Fruit fly (Drosophila melanogaster) whole organism, adult: Measurements from ENCODE around the gene pum.

Experiments
- CG11617 ChIP-seq: fragments of 200-800 bp; sonication (Bioruptor generic); optimal IDR thresholded peaks from 2 replicates; lab custom pipeline; 2017; ENCODE audit warnings: mild to moderate bottlenecking, missing biosample characterization, missing genetic modification reagents, missing genetic modification characterization
- CG14711 ChIP-seq: fragments of 200-800 bp; sonication (Bioruptor generic); optimal IDR thresholded peaks from 2 replicates; lab custom pipeline; 2018; ENCODE audit warnings: missing biosample characterization, mild to moderate bottlenecking, missing genetic modification characterization, moderate library complexity
- CG1620 ChIP-seq: fragments of 200-800 bp; sonication (Bioruptor generic); optimal IDR thresholded peaks from 2 replicates; lab custom pipeline; 2016; ENCODE audit warnings: missing biosample characterization, missing genetic modification characterization
- CG5204 ChIP-seq: fragments of 200-800 bp; sonication (Bioruptor generic); optimal IDR thresholded peaks from 2 replicates; lab custom pipeline; 2016; ENCODE audit warnings: missing biosample characterization, missing genetic modification characterization
- CG7045 ChIP-seq: fragments of 200-800 bp; sonication (Bioruptor generic); optimal IDR thresholded peaks from 2 replicates; lab custom pipeline; 2017; ENCODE audit warnings: missing biosample characterization, mild to moderate bottlenecking, missing genetic modification characterization
- CG7101 ChIP-seq: fragments of 200-800 bp; sonication (Bioruptor generic); optimal IDR thresholded peaks from 2 replicates; lab custom pipeline; 2018; ENCODE audit warnings: missing biosample characterization, mild to moderate bottlenecking, missing genetic modification characterization, moderate library complexity
- Mnt ChIP-seq: fragments of 200-800 bp; sonication (Bioruptor generic); optimal IDR thresholded peaks from 2 replicates; lab custom pipeline; 2016; ENCODE audit warnings: missing biosample characterization, mild to moderate bottlenecking, missing genetic modification characterization
- bab1 ChIP-seq: fragments of 200-800 bp; sonication (Bioruptor generic); optimal IDR thresholded peaks from 3 replicates; lab custom pipeline; 2019; ENCODE audit warnings: missing biosample characterization, mild to moderate bottlenecking, missing genetic modification characterization, moderate library complexity
- cic ChIP-seq: fragments of 200-800 bp; sonication (Bioruptor generic); optimal IDR thresholded peaks from 2 replicates; lab custom pipeline; 2017; ENCODE audit warnings: missing biosample characterization, mild to moderate bottlenecking, missing genetic modification characterization, moderate library complexity
- cnc ChIP-seq, 2 experiments: fragments of >200 bp; optimal IDR thresholded peaks; 2 replicates each; lab custom pipeline; 2017
- kay ChIP-seq: fragments of 200-800 bp; sonication (Bioruptor generic); peaks from one replicate; lab custom pipeline; 2016; ENCODE audit warnings: missing biosample characterization, missing genetic modification characterization, borderline replicate concordance
- ovo ChIP-seq: fragments of 200-800 bp; sonication (Bioruptor generic); optimal IDR thresholded peaks from 2 replicates; lab custom pipeline; 2016; ENCODE audit warnings: missing biosample characterization, missing genetic modification characterization
- pad ChIP-seq: fragments of 200-800 bp; sonication (Bioruptor generic); optimal IDR thresholded peaks from 3 replicates; lab custom pipeline; 2017; ENCODE audit warnings: missing biosample characterization, missing genetic modification characterization, mild to moderate bottlenecking, moderate library complexity, missing genetic modification reagents

DNA sequence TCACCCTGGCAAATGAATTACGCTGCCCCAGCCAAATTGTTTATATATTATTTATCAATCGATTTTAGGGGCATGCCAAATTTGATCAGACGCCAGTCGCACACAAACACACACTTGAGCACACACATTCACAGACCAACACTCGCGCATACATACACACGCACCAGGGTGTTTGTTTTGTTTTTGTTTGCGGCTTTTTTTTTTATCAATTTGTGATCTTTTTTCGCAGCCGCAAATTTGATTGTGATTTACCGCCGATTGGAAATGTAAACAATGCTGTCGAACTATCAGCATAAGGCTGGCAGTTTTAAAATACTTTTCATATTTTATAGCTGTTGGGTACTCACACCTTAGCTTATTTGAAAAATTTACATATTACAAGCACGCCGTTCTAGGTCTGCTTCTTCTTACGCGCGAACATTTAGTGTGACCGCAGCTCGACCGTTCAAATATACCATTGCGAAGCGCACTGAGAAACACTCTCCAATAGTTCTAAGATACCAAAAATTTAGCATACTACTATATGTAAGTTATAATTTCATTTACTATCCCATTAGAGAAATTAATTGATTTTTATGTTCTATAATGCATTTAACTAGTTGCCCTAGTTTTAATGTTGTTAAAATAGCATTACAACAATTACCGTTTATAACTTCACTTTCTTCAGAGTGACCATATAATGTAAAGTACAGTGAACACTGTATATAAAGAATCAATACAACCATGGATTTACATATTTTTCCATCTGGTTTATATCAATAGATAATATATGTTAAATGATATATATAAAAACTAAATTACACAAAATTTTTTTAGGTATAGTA, at the start of gene pum:
- TF ChIP-seq cic (GFP tag; lab: Kevin White, UChicago) (peak; percentile 85), ovo (GFP tag; lab: Kevin White, UChicago) (peak; percentile 31), cnc (optimal IDR thresholded peaks at IDR 0.05; lab: Kevin White, UChicago) (no peak), CG7101 (tag; lab: Kevin White, UChicago) (peak; percentile 66), kay (GFP tag; lab: Kevin White, UChicago) (no peak), CG14711 (tag; lab: Kevin White, UChicago) (peak; percentile 63), pad (GFP tag; lab: Kevin White, UChicago) (peak; percentile 9), CG11617 (peak; percentile 48), bab1 (GFP tag; lab: Kevin White, UChicago) (peak; percentile 31), CG5204 (GFP tag; lab: Kevin White, UChicago) (no peak), Mnt (GFP tag; lab: Kevin White, UChicago) (peak; percentile 61), CG1620 (GFP tag; lab: Kevin White, UChicago) (no peak), CG7045 (GFP tag; lab: Kevin White, UChicago) (no peak)
